Worm (Caenorhabditis elegans) whole organism, late embryonic: ENCODE data around the gene ZC404.16.

Experiments used
- C38D4.7 ChIP-seq: fragments of 200-800 bp; sonication (Bioruptor generic); optimal IDR thresholded peaks from 2 replicates; lab custom pipeline; 2018; ENCODE audit warnings: mild to moderate bottlenecking, missing genetic modification characterization, moderate library complexity, missing compliant biosample characterization
- K09A11.1 ChIP-seq: sonication (generic microtip); optimal IDR thresholded peaks from 2 replicates; lab custom pipeline; 2017; ENCODE audit warnings: antibody characterized with exemption, mild to moderate bottlenecking, missing genetic modification characterization, missing compliant biosample characterization; ENCODE audit not compliant: insufficient read depth
- T23F11.4 ChIP-seq: fragments of 200-800 bp; sonication (Bioruptor generic); optimal IDR thresholded peaks from 2 replicates; lab custom pipeline; 2018; ENCODE audit warnings: mild to moderate bottlenecking, missing genetic modification characterization, missing compliant biosample characterization
- ama-1 ChIP-seq: fragments of 150-350 bp; optimal IDR thresholded peaks from 2 replicates; lab custom pipeline; 2014
- ceh-14 ChIP-seq: sonication (generic microtip); optimal IDR thresholded peaks from 2 replicates; lab custom pipeline; 2016; ENCODE audit warnings: missing genotype, missing genetic modification characterization, missing compliant biosample characterization
- ceh-2 ChIP-seq: sonication (generic microtip); optimal IDR thresholded peaks from 2 replicates; lab custom pipeline; 2016; ENCODE audit warnings: missing genotype, missing genetic modification characterization, missing compliant biosample characterization
- ceh-31 ChIP-seq: sonication (generic microtip); optimal IDR thresholded peaks from 2 replicates; lab custom pipeline; 2016; ENCODE audit warnings: missing genetic modification characterization, missing compliant biosample characterization
- ceh-34 ChIP-seq: sonication (generic microtip); optimal IDR thresholded peaks from 2 replicates; lab custom pipeline; 2016; ENCODE audit warnings: mild to moderate bottlenecking, missing genetic modification characterization, missing compliant biosample characterization
- ceh-6 ChIP-seq: fragments of 200-800 bp; sonication (Bioruptor generic); optimal IDR thresholded peaks from 2 replicates; lab custom pipeline; 2018; ENCODE audit warnings: mild to moderate bottlenecking, missing genetic modification characterization, missing compliant biosample characterization
- ceh-9 ChIP-seq: sonication (generic microtip); optimal IDR thresholded peaks from 2 replicates; lab custom pipeline; 2016; ENCODE audit warnings: mild to moderate bottlenecking, missing genetic modification characterization, inconsistent platforms, missing compliant biosample characterization
- che-1 ChIP-seq: sonication (generic microtip); optimal IDR thresholded peaks from 2 replicates; lab custom pipeline; 2016; ENCODE audit warnings: mild to moderate bottlenecking, missing genetic modification characterization, missing compliant biosample characterization
- dve-1 ChIP-seq: sonication (generic microtip); optimal IDR thresholded peaks from 2 replicates; lab custom pipeline; 2017; ENCODE audit warnings: antibody characterized with exemption, mild to moderate bottlenecking, missing genetic modification characterization, missing compliant biosample characterization
- elt-4 ChIP-seq: sonication (generic microtip); optimal IDR thresholded peaks from 2 replicates; lab custom pipeline; 2016; ENCODE audit warnings: missing genetic modification characterization, missing compliant biosample characterization
- fkh-6 ChIP-seq: sonication (generic microtip); optimal IDR thresholded peaks from 2 replicates; lab custom pipeline; 2016; ENCODE audit warnings: missing genetic modification characterization, missing compliant biosample characterization
- gmeb-2 ChIP-seq: sonication (generic microtip); optimal IDR thresholded peaks from 2 replicates; lab custom pipeline; 2016; ENCODE audit warnings: missing genetic modification characterization, inconsistent platforms, missing compliant biosample characterization
- hlh-15 ChIP-seq: sonication (generic microtip); optimal IDR thresholded peaks from 2 replicates; lab custom pipeline; 2016; ENCODE audit warnings: missing genetic modification characterization, missing compliant biosample characterization
- hlh-6 ChIP-seq: sonication (generic microtip); optimal IDR thresholded peaks from 2 replicates; lab custom pipeline; 2016; ENCODE audit warnings: missing genotype, missing genetic modification characterization, missing compliant biosample characterization
- hlh-8 ChIP-seq: sonication (generic microtip); optimal IDR thresholded peaks from 2 replicates; lab custom pipeline; 2016; ENCODE audit warnings: missing genotype, missing genetic modification characterization, missing compliant biosample characterization
- lim-6 ChIP-seq: sonication (generic microtip); optimal IDR thresholded peaks from 2 replicates; lab custom pipeline; 2016; ENCODE audit warnings: missing genetic modification characterization, missing compliant biosample characterization
- mec-3 ChIP-seq: sonication (generic microtip); optimal IDR thresholded peaks from 2 replicates; lab custom pipeline; 2016; ENCODE audit warnings: borderline replicate concordance, missing genetic modification characterization, missing compliant biosample characterization
- nfya-1 ChIP-seq: sonication (generic microtip); optimal IDR thresholded peaks from 2 replicates; lab custom pipeline; 2017; ENCODE audit warnings: missing genetic modification characterization, mild to moderate bottlenecking, missing compliant biosample characterization, antibody characterized with exemption, moderate library complexity
- nhr-232 ChIP-seq: sonication (generic microtip); optimal IDR thresholded peaks from 2 replicates; lab custom pipeline; 2016; ENCODE audit warnings: missing genetic modification characterization, missing compliant biosample characterization
- npax-4 ChIP-seq: sonication (generic microtip); optimal IDR thresholded peaks from 2 replicates; lab custom pipeline; 2016; ENCODE audit warnings: missing genetic modification characterization, missing compliant biosample characterization
- odd-2 ChIP-seq: sonication (generic microtip); optimal IDR thresholded peaks from 2 replicates; lab custom pipeline; 2017; ENCODE audit warnings: antibody characterized with exemption, mild to moderate bottlenecking, missing genetic modification characterization, missing compliant biosample characterization
- pag-3 ChIP-seq: sonication (generic microtip); optimal IDR thresholded peaks from 2 replicates; lab custom pipeline; 2016; ENCODE audit warnings: missing compliant biosample characterization, missing genetic modification characterization, borderline replicate concordance
- pax-1 ChIP-seq: fragments of 150-350 bp; optimal IDR thresholded peaks from 2 replicates; lab custom pipeline; 2014; ENCODE audit warnings: missing biosample characterization, missing genetic modification characterization
- pha-2 ChIP-seq: sonication (generic microtip); optimal IDR thresholded peaks from 2 replicates; lab custom pipeline; 2017; ENCODE audit warnings: mild to moderate bottlenecking, missing genetic modification characterization, missing compliant biosample characterization
- pros-1 ChIP-seq: fragments of 150-350 bp; optimal IDR thresholded peaks from 2 replicates; lab custom pipeline; 2014; ENCODE audit warnings: missing biosample characterization, missing genetic modification reagents, missing genetic modification characterization
- rnt-1 ChIP-seq: sonication (generic microtip); optimal IDR thresholded peaks from 2 replicates; lab custom pipeline; 2016; ENCODE audit warnings: missing genetic modification characterization, missing compliant biosample characterization
- sdc-2 ChIP-seq: sonication (generic microtip); optimal IDR thresholded peaks from 2 replicates; lab custom pipeline; 2016; ENCODE audit warnings: missing genotype, missing genetic modification characterization, missing compliant biosample characterization
- sox-2 ChIP-seq: fragments of 200-800 bp; sonication (Bioruptor generic); IDR thresholded peaks from 2 replicates; pipeline ENCODE4 v1.3.6; 2022; ENCODE audit warnings: missing genetic modification reagents, missing genetic modification characterization, missing compliant biosample characterization
- sox-4 ChIP-seq: sonication (generic microtip); optimal IDR thresholded peaks from 2 replicates; lab custom pipeline; 2017; ENCODE audit warnings: mild to moderate bottlenecking, missing genetic modification characterization, inconsistent platforms, missing compliant biosample characterization
- syd-9 ChIP-seq: sonication (generic microtip); optimal IDR thresholded peaks from 2 replicates; lab custom pipeline; 2016; ENCODE audit warnings: mild to moderate bottlenecking, missing genetic modification characterization, moderate library complexity, missing compliant biosample characterization
- tbx-2 ChIP-seq: sonication (generic microtip); optimal IDR thresholded peaks from 2 replicates; lab custom pipeline; 2016; ENCODE audit warnings: missing genetic modification characterization, missing compliant biosample characterization
- tbx-7 ChIP-seq: sonication (generic microtip); optimal IDR thresholded peaks from 2 replicates; lab custom pipeline; 2016; ENCODE audit warnings: missing genotype, missing genetic modification characterization, missing compliant biosample characterization
- unc-3 ChIP-seq, 2 experiments: fragments of 200-800 bp in 1 of 2; sonication (Bioruptor generic) in 1 of 2; sonication (generic microtip) in 1 of 2; conservative IDR thresholded peaks in 1 of 2; optimal IDR thresholded peaks in 1 of 2; 2 replicates each; pipeline versions ENCODE4 v1.3.6 to Lab custom; 2016 to 2022; ENCODE audit warnings: missing compliant biosample characterization in 2 of 2, missing genetic modification characterization in 2 of 2, missing genetic modification reagents in 1 of 2
- unc-42 ChIP-seq: sonication (generic microtip); optimal IDR thresholded peaks from 2 replicates; lab custom pipeline; 2016; ENCODE audit warnings: missing genotype, missing genetic modification characterization, missing compliant biosample characterization
- unc-55 ChIP-seq: sonication (generic microtip); optimal IDR thresholded peaks from 2 replicates; lab custom pipeline; 2017; ENCODE audit warnings: missing biosample characterization, missing genetic modification reagents, missing genetic modification characterization
- unc-86 ChIP-seq: sonication (generic microtip); optimal IDR thresholded peaks from 2 replicates; lab custom pipeline; 2016; ENCODE audit warnings: missing genetic modification characterization, missing compliant biosample characterization
- zip-5 ChIP-seq: sonication (generic microtip); optimal IDR thresholded peaks from 2 replicates; lab custom pipeline; 2016; ENCODE audit warnings: missing genetic modification characterization, missing compliant biosample characterization
- ztf-16 ChIP-seq: sonication (generic microtip); optimal IDR thresholded peaks from 2 replicates; lab custom pipeline; 2017; ENCODE audit warnings: missing genetic modification characterization, missing compliant biosample characterization

Gene ZC404.16

ce11 chrV:6784853-6785492 is 11.3 kb upstream of the ZC404.16 start, which contains the start of the genes spn-4 and spe-39 (continued):
- TF ChIP-seq pag-3 (tag; lab: Kevin White, UChicago) = no peak
- no peak for TF ChIP-seq pros-1 (tag; lab: Kevin White, UChicago)
- no peak for TF ChIP-seq tbx-7 (tag; lab: Kevin White, UChicago)
- TF ChIP-seq ceh-14 = peak; percentile 8
- no peak for TF ChIP-seq hlh-8 (tag; lab: Kevin White, UChicago)
- TF ChIP-seq hlh-15 = no peak
- TF ChIP-seq ama-1 = no peak
- peak; percentile 71 for TF ChIP-seq unc-42 (tag; lab: Kevin White, UChicago)
- TF ChIP-seq elt-4 (tag; lab: Kevin White, UChicago) = no peak
- no peak for TF ChIP-seq gmeb-2
- TF ChIP-seq ceh-2 (tag; lab: Kevin White, UChicago) = peak; percentile 20
- no peak for TF ChIP-seq ceh-6
- peak; percentile 28 for TF ChIP-seq sox-4 (tag; lab: Kevin White, UChicago)
- TF ChIP-seq odd-2 = peak; percentile 21
- no peak for TF ChIP-seq che-1 (tag; lab: Kevin White, UChicago)
- TF ChIP-seq ztf-16 = peak; percentile 29
- TF ChIP-seq unc-3 (GFP tag; conservative IDR thresholded peaks at IDR 0.05; lab: Robert Waterston, UW) = no peak
- no peak for TF ChIP-seq unc-3 (tag; optimal IDR thresholded peaks at IDR 0.05; lab: Kevin White, UChicago)
- no peak for TF ChIP-seq mec-3 (tag; lab: Kevin White, UChicago)
- TF ChIP-seq pax-1 = peak; percentile 64
- TF ChIP-seq npax-4 (tag; lab: Kevin White, UChicago) = no peak
- TF ChIP-seq T23F11.4 (GFP tag; lab: Kevin White, UChicago) = no peak
- TF ChIP-seq sox-2 (GFP tag; lab: Robert Waterston, UW) = peak; percentile 62
- TF ChIP-seq nfya-1 (tag; lab: Kevin White, UChicago) = peak; percentile 74
- TF ChIP-seq rnt-1 = no peak
- TF ChIP-seq zip-5 (tag; lab: Kevin White, UChicago) = peak; percentile 10
- no peak for TF ChIP-seq hlh-6 (tag; lab: Kevin White, UChicago)
- TF ChIP-seq tbx-2 (tag; lab: Kevin White, UChicago) = peak; percentile 48
- peak; percentile 29 for TF ChIP-seq dve-1
- TF ChIP-seq ceh-31 = peak; percentile 39
- no peak for TF ChIP-seq pha-2
- no peak for TF ChIP-seq nhr-232 (tag; lab: Kevin White, UChicago)

DNA sequence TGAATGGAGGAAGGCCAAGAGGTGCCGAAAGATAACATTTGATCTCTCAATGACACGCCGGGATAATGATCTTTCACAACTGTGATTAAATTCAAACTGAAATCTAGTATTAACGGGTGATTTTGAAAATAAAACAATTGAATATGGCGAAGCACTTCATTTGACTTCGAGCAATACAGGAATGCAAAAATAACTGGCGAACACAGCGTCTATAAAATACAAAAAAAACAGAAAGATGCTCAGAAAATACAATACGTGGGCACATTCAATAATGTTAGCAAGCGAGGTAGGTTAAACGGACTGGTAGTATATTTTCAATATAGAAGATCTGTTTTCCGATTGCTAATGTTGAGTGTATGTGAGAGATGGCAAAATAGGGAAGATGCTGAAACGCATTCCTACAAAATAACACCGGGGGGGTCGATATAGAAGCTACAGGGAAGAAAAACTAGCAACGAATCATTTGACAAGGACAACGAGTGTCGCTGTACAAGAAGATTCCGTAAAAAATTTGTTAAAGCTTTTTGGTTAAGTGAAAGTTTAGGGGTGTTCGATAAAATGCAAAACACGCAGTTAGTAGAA is 9.5 kb upstream of the ZC404.16 start:
- TF ChIP-seq ceh-31 (no peak), ceh-9 (tag; lab: Kevin White, UChicago) (no peak)

- TF ChIP-seq unc-86 (no peak), pha-2 (no peak), nhr-232 (tag; lab: Kevin White, UChicago) (no peak), dve-1 (no peak), ceh-6 (no peak), elt-4 (tag; lab: Kevin White, UChicago) (no peak), nfya-1 (tag; lab: Kevin White, UChicago) (no peak), syd-9 (tag; lab: Kevin White, UChicago) (no peak), ceh-34 (tag; lab: Kevin White, UChicago) (no peak), fkh-6 (no peak), K09A11.1 (tag; lab: Kevin White, UChicago) (no peak), C38D4.7 (no peak), sdc-2 (tag; lab: Kevin White, UChicago) (no peak), unc-55 (GFP tag; lab: Kevin White, UChicago) (no peak), lim-6 (tag; lab: Kevin White, UChicago) (no peak)
Measured at ce11 chrV:6782260-6782659, 8.6 kb upstream of the ZC404.16 start.
